Fruit fly (Drosophila melanogaster) whole organism, embryonic: ENCODE results near the gene CG14367.

Experiments used
- Atf3 ChIP-seq: fragments of 200-800 bp; sonication (Bioruptor generic); optimal IDR thresholded peaks from 3 replicates; lab custom pipeline; 2016; ENCODE audit warnings: missing biosample characterization, missing genetic modification characterization
- BEAF-32 ChIP-seq: fragments of 200-800 bp; sonication (Bioruptor generic); optimal IDR thresholded peaks from 3 replicates; lab custom pipeline; 2017; ENCODE audit warnings: missing biosample characterization, missing genetic modification characterization, mild to moderate bottlenecking, moderate library complexity, missing genetic modification reagents
- Bgb ChIP-seq: fragments of 200-800 bp; sonication (Bioruptor generic); IDR thresholded peaks from 2 replicates; pipeline ENCODE4 v1.3.6; 2022; ENCODE audit warnings: missing biosample characterization, missing genetic modification characterization; ENCODE audit not compliant: partially characterized antibody
- CG10147 ChIP-seq: fragments of 200-800 bp; sonication (Bioruptor generic); optimal IDR thresholded peaks from 2 replicates; lab custom pipeline; 2019; ENCODE audit warnings: missing biosample characterization, mild to moderate bottlenecking, missing genetic modification characterization, moderate library complexity
- CG10959 ChIP-seq: fragments of 200-800 bp; sonication (Bioruptor generic); IDR thresholded peaks from 2 replicates; pipeline ENCODE4 v1.3.6; 2022; ENCODE audit warnings: missing biosample characterization, missing genetic modification characterization
- CG11085 ChIP-seq: fragments of 200-800 bp; sonication (Bioruptor generic); IDR thresholded peaks from 2 replicates; pipeline ENCODE4 v1.3.6; 2022; ENCODE audit warnings: missing biosample characterization, missing genetic modification characterization
- CG12104 ChIP-seq: fragments of 200-800 bp; sonication (Bioruptor generic); optimal IDR thresholded peaks from 3 replicates; lab custom pipeline; 2016; ENCODE audit warnings: missing biosample characterization, missing genetic modification characterization
- CG12659 ChIP-seq: fragments of 200-800 bp; sonication (Bioruptor generic); optimal IDR thresholded peaks from 3 replicates; lab custom pipeline; 2017; ENCODE audit warnings: mild to moderate bottlenecking, missing biosample characterization, missing genetic modification reagents, missing genetic modification characterization
- CG1602 ChIP-seq: fragments of 200-800 bp; sonication (Bioruptor generic); optimal IDR thresholded peaks from 3 replicates; lab custom pipeline; 2016; ENCODE audit warnings: missing biosample characterization, missing genetic modification characterization
- CG18619 ChIP-seq: fragments of 200-800 bp; sonication (Bioruptor generic); optimal IDR thresholded peaks from 3 replicates; lab custom pipeline; 2017; ENCODE audit warnings: missing biosample characterization, mild to moderate bottlenecking, missing genetic modification characterization
- CG2116 ChIP-seq: fragments of 200-800 bp; sonication (Bioruptor generic); optimal IDR thresholded peaks from 3 replicates; lab custom pipeline; 2018; ENCODE audit warnings: missing biosample characterization, mild to moderate bottlenecking, missing genetic modification characterization
- CG2199 ChIP-seq: fragments of 200-800 bp; sonication (Bioruptor generic); IDR thresholded peaks from 3 replicates; pipeline ENCODE4 v1.3.6; 2022; ENCODE audit warnings: missing biosample characterization, missing genetic modification characterization
- CG2889 ChIP-seq: fragments of 200-800 bp; sonication (Bioruptor generic); IDR thresholded peaks from 3 replicates; pipeline ENCODE4 v1.3.6; 2022; ENCODE audit warnings: missing biosample characterization, missing genetic modification characterization
- CG30020 ChIP-seq: fragments of 200-800 bp; optimal IDR thresholded peaks from 2 replicates; lab custom pipeline; 2019; ENCODE audit warnings: missing biosample characterization, mild to moderate bottlenecking, missing genetic modification characterization, moderate library complexity
- CG3065 ChIP-seq: fragments of 200-800 bp; sonication (Bioruptor generic); optimal IDR thresholded peaks from 2 replicates; lab custom pipeline; 2016; ENCODE audit warnings: missing biosample characterization, missing genetic modification characterization
- CG3838 ChIP-seq: fragments of 200-800 bp; sonication (Bioruptor generic); optimal IDR thresholded peaks from 3 replicates; lab custom pipeline; 2016; ENCODE audit warnings: missing biosample characterization, missing genetic modification characterization
- CG7556 ChIP-seq: fragments of 200-800 bp; sonication (Bioruptor generic); optimal IDR thresholded peaks from 2 replicates; lab custom pipeline; 2017; ENCODE audit warnings: missing biosample characterization, mild to moderate bottlenecking, missing genetic modification characterization
- D19B ChIP-seq: fragments of 200-800 bp; sonication (Bioruptor generic); optimal IDR thresholded peaks from 2 replicates; lab custom pipeline; 2017; ENCODE audit warnings: missing biosample characterization, mild to moderate bottlenecking, missing genetic modification characterization
- Drgx ChIP-seq: fragments of 200-800 bp; sonication (Bioruptor generic); IDR thresholded peaks from 2 replicates; pipeline ENCODE4 v1.3.6; 2022; ENCODE audit warnings: missing biosample characterization, missing genetic modification characterization
- Eip74EF ChIP-seq, 2 experiments: fragments of 200-800 bp in 1 of 2; fragments of >200 bp in 1 of 2; sonication (Bioruptor generic) in 1 of 2; optimal IDR thresholded peaks; 2 replicates each; lab custom pipeline; 2017 to 2019; ENCODE audit warnings: missing biosample characterization in 2 of 2, missing genetic modification characterization in 2 of 2, mild to moderate bottlenecking in 1 of 2, moderate library complexity in 1 of 2
- HLHmδ ChIP-seq: fragments of 200-800 bp; sonication (Bioruptor generic); optimal IDR thresholded peaks from 2 replicates; lab custom pipeline; 2018; ENCODE audit warnings: missing biosample characterization, mild to moderate bottlenecking, missing genetic modification characterization, moderate library complexity
- MBD-R2 ChIP-seq: fragments of 200-800 bp; sonication (Bioruptor generic); IDR thresholded peaks from 2 replicates; pipeline ENCODE4 v1.3.6; 2022; ENCODE audit warnings: missing biosample characterization, missing genetic modification characterization
- Six4 ChIP-seq: fragments of 200-800 bp; sonication (Bioruptor generic); optimal IDR thresholded peaks from 2 replicates; lab custom pipeline; 2016; ENCODE audit warnings: missing biosample characterization, missing genetic modification characterization
- ara ChIP-seq: fragments of 200-800 bp; sonication (Bioruptor generic); IDR thresholded peaks from 2 replicates; pipeline ENCODE4 v1.3.6; 2022; ENCODE audit warnings: missing biosample characterization, missing genetic modification characterization
- ash1 ChIP-seq: fragments of 200-800 bp; sonication (Bioruptor generic); optimal IDR thresholded peaks from 2 replicates; lab custom pipeline; 2018; ENCODE audit warnings: missing biosample characterization, mild to moderate bottlenecking, missing genetic modification characterization
- btn ChIP-seq: fragments of 200-800 bp; sonication (Bioruptor generic); optimal IDR thresholded peaks from 2 replicates; lab custom pipeline; 2016; ENCODE audit warnings: missing biosample characterization, missing genetic modification characterization
- cato ChIP-seq: fragments of 200-800 bp; sonication (Bioruptor generic); optimal IDR thresholded peaks from 2 replicates; lab custom pipeline; 2016; ENCODE audit warnings: missing biosample characterization, missing genetic modification characterization, borderline replicate concordance
- chif ChIP-seq, 2 experiments: fragments of 200-800 bp; sonication (Bioruptor generic); optimal IDR thresholded peaks; 3 replicates each; lab custom pipeline; 2016; ENCODE audit warnings: missing biosample characterization in 2 of 2, missing genetic modification characterization in 2 of 2
- chinmo ChIP-seq: fragments of 200-800 bp; sonication (Bioruptor generic); IDR thresholded peaks from 4 replicates; pipeline ENCODE4 v1.3.6; 2022; ENCODE audit warnings: missing biosample characterization, missing genetic modification characterization; ENCODE audit not compliant: partially characterized antibody
- chn ChIP-seq: fragments of 200-800 bp; sonication (Bioruptor generic); optimal IDR thresholded peaks from 2 replicates; lab custom pipeline; 2016; ENCODE audit warnings: missing biosample characterization, missing genetic modification characterization
- corto ChIP-seq: fragments of 200-800 bp; sonication (Bioruptor generic); optimal IDR thresholded peaks from 2 replicates; lab custom pipeline; 2016; ENCODE audit warnings: missing biosample characterization, mild to moderate bottlenecking, missing genetic modification characterization, moderate library complexity
- dm ChIP-seq: fragments of 200-800 bp; sonication (Bioruptor generic); optimal IDR thresholded peaks from 3 replicates; lab custom pipeline; 2016; ENCODE audit warnings: missing biosample characterization, missing genetic modification characterization
- gfzf ChIP-seq: fragments of 200-800 bp; sonication (Bioruptor generic); optimal IDR thresholded peaks from 2 replicates; lab custom pipeline; 2016; ENCODE audit warnings: missing biosample characterization, mild to moderate bottlenecking, missing genetic modification characterization, moderate library complexity
- hth ChIP-seq: fragments of >200 bp; optimal IDR thresholded peaks from 2 replicates; lab custom pipeline; 2017; ENCODE audit warnings: inconsistent platforms
- kah ChIP-seq: fragments of 200-800 bp; sonication (Bioruptor generic); optimal IDR thresholded peaks from 2 replicates; lab custom pipeline; 2018; ENCODE audit warnings: missing biosample characterization, mild to moderate bottlenecking, missing genetic modification characterization
- klu ChIP-seq: fragments of 200-800 bp; sonication (Bioruptor generic); IDR thresholded peaks from 2 replicates; pipeline ENCODE4 v1.3.6; 2022; ENCODE audit warnings: missing biosample characterization, missing genetic modification characterization
- lmd ChIP-seq: fragments of 200-800 bp; sonication (Bioruptor generic); IDR thresholded peaks from 2 replicates; pipeline ENCODE4 v1.3.6; 2022; ENCODE audit warnings: missing biosample characterization, missing genetic modification characterization
- nerfin-1 ChIP-seq: fragments of 200-800 bp; sonication (Bioruptor generic); optimal IDR thresholded peaks from 3 replicates; lab custom pipeline; 2019; ENCODE audit warnings: missing biosample characterization, mild to moderate bottlenecking, missing genetic modification characterization, moderate library complexity
- nerfin-2 ChIP-seq: fragments of 200-800 bp; sonication (Bioruptor generic); IDR thresholded peaks from 2 replicates; pipeline ENCODE4 v1.3.6; 2022; ENCODE audit warnings: missing biosample characterization, missing genetic modification characterization; ENCODE audit not compliant: partially characterized antibody
- nom ChIP-seq: fragments of 200-800 bp; sonication (Bioruptor generic); optimal IDR thresholded peaks from 2 replicates; lab custom pipeline; 2017; ENCODE audit warnings: missing biosample characterization, missing genetic modification characterization, mild to moderate bottlenecking, moderate library complexity, missing genetic modification reagents
- odd ChIP-seq: fragments of 200-800 bp; sonication (Bioruptor generic); optimal IDR thresholded peaks from 2 replicates; lab custom pipeline; 2017; ENCODE audit warnings: missing biosample characterization, mild to moderate bottlenecking, missing genetic modification characterization
- slbo ChIP-seq: fragments of 200-800 bp; sonication (Bioruptor generic); IDR thresholded peaks from 2 replicates; pipeline ENCODE4 v1.3.6; 2022; ENCODE audit warnings: missing biosample characterization, missing genetic modification characterization
- vnd ChIP-seq: fragments of 200-800 bp; sonication (Bioruptor generic); IDR thresholded peaks from 3 replicates; pipeline ENCODE4 v1.3.6; 2022; ENCODE audit warnings: missing biosample characterization, missing genetic modification characterization; ENCODE audit not compliant: partially characterized antibody
- wor ChIP-seq: fragments of 200-800 bp; sonication (Bioruptor generic); IDR thresholded peaks from 2 replicates; pipeline ENCODE4 v1.3.6; 2022; ENCODE audit warnings: missing biosample characterization, missing genetic modification characterization
- zfh2 ChIP-seq: fragments of 200-800 bp; sonication (Bioruptor generic); optimal IDR thresholded peaks from 2 replicates; lab custom pipeline; 2016; ENCODE audit warnings: missing biosample characterization, missing genetic modification characterization

The CG14367 gene

DNA sequence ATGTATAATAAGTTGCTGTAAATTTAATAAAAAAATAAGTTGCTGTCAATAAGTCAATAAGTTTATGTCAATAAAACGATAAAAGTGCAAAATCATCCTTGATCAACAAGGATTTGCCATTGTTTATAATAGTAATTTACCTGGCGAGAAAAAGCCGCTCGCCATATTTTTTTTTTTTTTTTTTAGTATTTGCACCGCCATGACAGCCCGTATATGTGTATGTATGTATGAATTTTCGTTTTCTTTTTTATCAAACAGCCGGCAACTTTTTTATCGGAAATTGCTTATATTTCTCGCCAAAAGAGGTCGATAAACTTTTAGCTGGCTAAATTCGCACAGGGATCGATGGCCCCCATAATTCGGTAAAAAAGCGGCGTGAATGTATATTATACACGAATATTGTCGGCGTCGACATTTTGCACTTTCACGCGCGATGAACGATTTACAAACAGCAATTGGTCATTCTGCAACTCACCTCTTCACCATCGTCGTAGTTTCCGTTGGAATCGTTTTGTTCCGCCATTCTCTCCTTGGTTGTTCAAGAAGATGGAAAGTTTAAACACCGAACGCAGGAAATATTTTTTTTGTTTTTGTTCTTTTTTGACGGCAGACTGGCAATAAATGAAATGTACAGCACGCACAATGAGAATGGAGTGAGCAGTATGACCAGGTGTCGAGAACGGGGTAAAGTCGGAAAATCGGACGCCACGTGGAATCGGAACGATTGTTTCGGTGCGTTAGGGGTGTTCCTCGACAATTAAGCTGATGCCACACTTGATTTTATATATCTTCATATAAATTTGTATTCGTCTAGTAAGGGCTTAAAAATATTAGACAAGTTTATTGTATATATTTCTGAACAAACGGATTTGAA is 33.8 kb upstream of the CG14367 start, which contains the start of gene Hrb87F (continued):
- TF ChIP-seq chif (GFP tag; optimal IDR thresholded peaks at IDR 0.05; lab: Kevin White, UChicago): no peak
- TF ChIP-seq CG2116 (GFP tag; lab: Kevin White, UChicago): no peak
- TF ChIP-seq nerfin-1 (tag; lab: Kevin White, UChicago): no peak
- no peak for TF ChIP-seq D19B
- TF ChIP-seq CG2889 (GFP tag; lab: Robert Waterston, UW): no peak
- no peak for TF ChIP-seq hth (lab: Kevin White, UChicago)
- TF ChIP-seq MBD-R2 (GFP tag; lab: Robert Waterston, UW): peak; percentile 28; the same call in 1 of the 2 replicates
- peak; percentile 60 for TF ChIP-seq gfzf (GFP tag; lab: Kevin White, UChicago)
- no peak for TF ChIP-seq btn (GFP tag; lab: Kevin White, UChicago)
- no peak for TF ChIP-seq lmd
- TF ChIP-seq HLHmδ: peak; percentile 52
- peak; percentile 82 for TF ChIP-seq CG12659 (GFP tag; lab: Kevin White, UChicago)
- peak; percentile 49 for TF ChIP-seq nom (GFP tag; lab: Kevin White, UChicago)
- no peak for TF ChIP-seq CG7556 (GFP tag; lab: Kevin White, UChicago)
- TF ChIP-seq cato (GFP tag; lab: Kevin White, UChicago): no peak
- TF ChIP-seq Six4 (GFP tag; lab: Kevin White, UChicago): no peak
- no peak for TF ChIP-seq CG1602
- no peak for TF ChIP-seq CG18619 (GFP tag; lab: Kevin White, UChicago)
- TF ChIP-seq CG11085 (GFP tag; lab: Robert Waterston, UW): 0 out of 2 replicates have a peak, but pooled peaks have one; percentile 38
- TF ChIP-seq BEAF-32 (GFP tag; lab: Kevin White, UChicago): peak; percentile 40

DNA sequence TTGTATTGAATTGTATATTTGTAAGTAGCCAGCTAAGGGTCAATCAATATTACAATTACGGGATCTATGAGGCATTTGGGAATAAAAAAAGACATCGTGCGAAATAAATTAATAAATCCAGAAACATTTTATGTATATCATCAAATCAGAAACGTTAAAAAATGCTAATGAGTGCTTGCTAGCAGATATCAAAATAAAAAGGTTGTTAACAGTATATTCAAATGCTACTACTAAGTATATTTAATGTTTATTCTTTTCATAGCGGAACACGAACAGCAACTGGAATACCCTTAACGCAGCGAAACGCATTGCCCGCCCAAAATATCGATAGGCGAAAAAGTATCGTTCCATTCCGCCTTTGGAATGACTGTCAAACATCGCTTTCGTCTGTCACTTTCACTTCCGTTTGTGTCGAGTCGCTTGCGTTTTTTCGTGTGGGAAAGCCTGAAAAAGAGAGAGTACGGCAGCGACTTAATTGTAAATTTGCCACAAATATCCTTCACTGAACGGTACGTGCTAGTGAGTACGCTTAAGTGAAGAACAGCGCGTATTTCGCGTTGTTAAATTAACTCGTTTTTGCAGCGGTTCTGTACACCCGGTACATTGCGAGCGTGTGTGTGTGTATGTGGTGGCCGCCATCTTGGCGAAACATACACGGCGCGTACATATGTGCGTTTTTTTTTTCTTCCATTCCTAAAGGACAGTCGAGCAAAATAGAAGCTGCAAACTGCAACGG is 32.8 kb upstream of the CG14367 start, which contains the start of gene B52:
Gene B52, plus strand, starts transcription at position 388 of the 736 bp plus-strand sequence.
- TF ChIP-seq klu (GFP tag; lab: Robert Waterston, UW) (0 out of 2 replicates have a peak, but pooled peaks have one; percentile 20), ash1 (peak; percentile 25), Atf3 (GFP tag; lab: Kevin White, UChicago) (no peak), corto (GFP tag; lab: Kevin White, UChicago) (no peak), wor (GFP tag; lab: Robert Waterston, UW) (no peak), Bgb (GFP tag; lab: Robert Waterston, UW) (peak; percentile 55; the same call in 1 of the 2 replicates), D19B (peak; percentile 65), CG30020 (tag; lab: Kevin White, UChicago) (peak; percentile 89), zfh2 (GFP tag; lab: Kevin White, UChicago) (peak; percentile 53), CG10147 (peak; percentile 42), chn (peak; percentile 39), dm (peak; percentile 80), CG3838 (GFP tag; lab: Kevin White, UChicago) (no peak), chinmo (GFP tag; lab: Robert Waterston, UW) (0 out of 4 replicates have a peak, but pooled peaks have one; percentile 25), slbo (peak; percentile 68), Drgx (GFP tag; lab: Robert Waterston, UW) (peak; percentile 50), CG10959 (peak; percentile 29; the same call in 1 of the 2 replicates), kah (GFP tag; lab: Kevin White, UChicago) (peak; percentile 70), nerfin-2 (GFP tag; lab: Robert Waterston, UW) (no peak), Eip74EF (GFP tag; optimal IDR thresholded peaks at IDR 0.05; lab: Kevin White, UChicago) (no peak), odd (GFP tag; lab: Kevin White, UChicago) (peak; percentile 67), CG3065 (GFP tag; lab: Kevin White, UChicago) (peak; percentile 25), vnd (GFP tag; lab: Robert Waterston, UW) (0 out of 3 replicates have a peak, but pooled peaks have one; percentile 33), CG12104 (peak; percentile 8), nom (GFP tag; lab: Kevin White, UChicago) (peak; percentile 86), CG18619 (GFP tag; lab: Kevin White, UChicago) (peak; percentile 72), ara (GFP tag; lab: Robert Waterston, UW) (peak; percentile 46; the same call in 1 of the 2 replicates), CG2199 (GFP tag; lab: Robert Waterston, UW) (0 out of 3 replicates have a peak, but pooled peaks have one; percentile 35)
